Fruit fly (Drosophila melanogaster) whole organism, embryonic: ENCODE results near the gene CG14439.
A peak's percentile ranks its signal among the peaks of the same experiment; 100 is the strongest.

Source experiments
- CG10274 ChIP-seq: fragments of 200-800 bp; sonication (Bioruptor generic); optimal IDR thresholded peaks from 3 replicates; lab custom pipeline; 2017; ENCODE audit warnings: missing biosample characterization, mild to moderate bottlenecking, missing genetic modification characterization
- CG10366 ChIP-seq: fragments of 200-800 bp; sonication (Bioruptor generic); IDR thresholded peaks from 2 replicates; pipeline ENCODE4 v1.3.6; 2022; ENCODE audit warnings: missing biosample characterization, missing genetic modification characterization
- CG10979 ChIP-seq: fragments of 200-800 bp; sonication (Bioruptor generic); optimal IDR thresholded peaks from 2 replicates; lab custom pipeline; 2018; ENCODE audit warnings: missing biosample characterization, mild to moderate bottlenecking, missing genetic modification characterization, moderate library complexity
- CG1233 ChIP-seq: fragments of 200-800 bp; sonication (Bioruptor generic); optimal IDR thresholded peaks from 4 replicates; lab custom pipeline; 2018; ENCODE audit warnings: missing biosample characterization, mild to moderate bottlenecking, missing genetic modification characterization
- CG12391 ChIP-seq: fragments of 200-800 bp; sonication (Bioruptor generic); optimal IDR thresholded peaks from 3 replicates; lab custom pipeline; 2018; ENCODE audit warnings: missing biosample characterization, mild to moderate bottlenecking, missing genetic modification characterization, moderate library complexity
- CG14710 ChIP-seq: fragments of 200-800 bp; sonication (Bioruptor generic); optimal IDR thresholded peaks from 3 replicates; lab custom pipeline; 2019; ENCODE audit warnings: missing biosample characterization, mild to moderate bottlenecking, missing genetic modification characterization, moderate library complexity
- CG1602 ChIP-seq: fragments of 200-800 bp; sonication (Bioruptor generic); optimal IDR thresholded peaks from 3 replicates; lab custom pipeline; 2016; ENCODE audit warnings: missing biosample characterization, missing genetic modification characterization
- CG1603 ChIP-seq: fragments of 200-800 bp; sonication (Bioruptor generic); optimal IDR thresholded peaks from 2 replicates; lab custom pipeline; 2019; ENCODE audit warnings: missing biosample characterization, mild to moderate bottlenecking, missing genetic modification characterization, moderate library complexity
- CG17186 ChIP-seq: fragments of 200-800 bp; sonication (Bioruptor generic); optimal IDR thresholded peaks from 3 replicates; lab custom pipeline; 2017; ENCODE audit warnings: missing biosample characterization, missing genetic modification reagents, missing genetic modification characterization
- CG17829 ChIP-seq: fragments of 200-800 bp; optimal IDR thresholded peaks from 2 replicates; lab custom pipeline; 2019; ENCODE audit warnings: missing biosample characterization, mild to moderate bottlenecking, missing genetic modification characterization, moderate library complexity
- CG18262 ChIP-seq: fragments of 200-800 bp; optimal IDR thresholded peaks from 3 replicates; lab custom pipeline; 2019; ENCODE audit warnings: missing biosample characterization, mild to moderate bottlenecking, missing genetic modification characterization, moderate library complexity
- CG2116 ChIP-seq: fragments of 200-800 bp; sonication (Bioruptor generic); optimal IDR thresholded peaks from 3 replicates; lab custom pipeline; 2018; ENCODE audit warnings: missing biosample characterization, mild to moderate bottlenecking, missing genetic modification characterization
- CG2712 ChIP-seq: fragments of 200-800 bp; optimal IDR thresholded peaks from 3 replicates; lab custom pipeline; 2019; ENCODE audit warnings: missing biosample characterization, mild to moderate bottlenecking, missing genetic modification characterization, moderate library complexity
- CG30403 ChIP-seq: fragments of 200-800 bp; sonication (Bioruptor generic); optimal IDR thresholded peaks from 3 replicates; lab custom pipeline; 2016; ENCODE audit warnings: missing biosample characterization, missing genetic modification characterization
- CG33557 ChIP-seq: fragments of 200-800 bp; sonication (Bioruptor generic); optimal IDR thresholded peaks from 2 replicates; lab custom pipeline; 2019; ENCODE audit warnings: missing biosample characterization, mild to moderate bottlenecking, missing genetic modification characterization, moderate library complexity
- CG4404 ChIP-seq: fragments of 200-800 bp; sonication (Bioruptor generic); IDR thresholded peaks from 2 replicates; pipeline ENCODE4 v1.3.6; 2022; ENCODE audit warnings: missing biosample characterization, missing genetic modification characterization
- CG5180 ChIP-seq: fragments of 200-800 bp; sonication (Bioruptor generic); optimal IDR thresholded peaks from 3 replicates; lab custom pipeline; 2017; ENCODE audit warnings: missing biosample characterization, missing genetic modification characterization, mild to moderate bottlenecking, moderate library complexity, missing genetic modification reagents
- CG6813 ChIP-seq: fragments of 200-800 bp; sonication (Bioruptor generic); optimal IDR thresholded peaks from 2 replicates; lab custom pipeline; 2017; ENCODE audit warnings: missing biosample characterization, missing genetic modification characterization, mild to moderate bottlenecking, moderate library complexity, missing genetic modification reagents
- CG8924 ChIP-seq: fragments of 200-800 bp; optimal IDR thresholded peaks from 3 replicates; lab custom pipeline; 2019; ENCODE audit warnings: missing biosample characterization, mild to moderate bottlenecking, missing genetic modification characterization, moderate library complexity
- Hmx ChIP-seq: fragments of 200-800 bp; sonication (Bioruptor generic); optimal IDR thresholded peaks from 2 replicates; lab custom pipeline; 2016; ENCODE audit warnings: missing biosample characterization, missing genetic modification characterization
- Trl ChIP-seq, 3 experiments: fragments of >200 bp in 2 of 3; fragments of 200-800 bp in 1 of 3; sonication (Bioruptor generic) in 1 of 3; optimal IDR thresholded peaks; 2 replicates in 1 of 3; 3 replicates in 2 of 3; lab custom pipeline; 2016 to 2017; ENCODE audit warnings: missing biosample characterization in 1 of 3, missing genetic modification characterization in 1 of 3
- az2 ChIP-seq: fragments of 200-800 bp; sonication (Bioruptor generic); optimal IDR thresholded peaks from 3 replicates; lab custom pipeline; 2016; ENCODE audit warnings: missing biosample characterization, missing genetic modification characterization
- bab2 ChIP-seq: fragments of 200-800 bp; sonication (Bioruptor generic); optimal IDR thresholded peaks from 2 replicates; lab custom pipeline; 2016; ENCODE audit warnings: missing biosample characterization, missing genetic modification characterization
- bsh ChIP-seq, 2 experiments: fragments of 200-800 bp; sonication (Bioruptor generic); optimal IDR thresholded peaks; 2 replicates each; lab custom pipeline; 2017 to 2018; ENCODE audit warnings: mild to moderate bottlenecking in 2 of 2, missing biosample characterization in 2 of 2, missing genetic modification characterization in 2 of 2, moderate library complexity in 1 of 2
- chif ChIP-seq, 2 experiments: fragments of 200-800 bp; sonication (Bioruptor generic); optimal IDR thresholded peaks; 3 replicates each; lab custom pipeline; 2016; ENCODE audit warnings: missing biosample characterization in 2 of 2, missing genetic modification characterization in 2 of 2
- da ChIP-seq: fragments of 200-800 bp; sonication (Bioruptor generic); optimal IDR thresholded peaks from 2 replicates; lab custom pipeline; 2016; ENCODE audit warnings: missing biosample characterization, missing genetic modification characterization
- danr ChIP-seq: fragments of 200-800 bp; sonication (Bioruptor generic); IDR thresholded peaks from 2 replicates; pipeline ENCODE4 v1.3.6; 2022; ENCODE audit warnings: missing biosample characterization, missing genetic modification characterization
- dimm ChIP-seq: fragments of 200-800 bp; sonication (Bioruptor generic); IDR thresholded peaks from 2 replicates; pipeline ENCODE4 v1.3.6; 2022; ENCODE audit warnings: missing biosample characterization, missing genetic modification characterization
- dmrt11E ChIP-seq: fragments of 200-800 bp; sonication (Bioruptor generic); optimal IDR thresholded peaks from 3 replicates; lab custom pipeline; 2018; ENCODE audit warnings: missing biosample characterization, mild to moderate bottlenecking, missing genetic modification characterization, moderate library complexity
- fd96Cb ChIP-seq: fragments of 200-800 bp; sonication (Bioruptor generic); optimal IDR thresholded peaks from 2 replicates; lab custom pipeline; 2018; ENCODE audit warnings: missing biosample characterization, mild to moderate bottlenecking, missing genetic modification characterization, moderate library complexity
- gem ChIP-seq: fragments of 200-800 bp; sonication (Bioruptor generic); optimal IDR thresholded peaks from 2 replicates; lab custom pipeline; 2019; ENCODE audit warnings: missing biosample characterization, mild to moderate bottlenecking, missing genetic modification characterization, moderate library complexity
- jing ChIP-seq: fragments of 200-800 bp; sonication (Bioruptor generic); optimal IDR thresholded peaks from 2 replicates; lab custom pipeline; 2018; ENCODE audit warnings: missing biosample characterization, mild to moderate bottlenecking, missing genetic modification characterization
- lola ChIP-seq, 3 experiments: fragments of >200 bp in 2 of 3; fragments of 200-800 bp in 1 of 3; sonication (Bioruptor generic) in 1 of 3; optimal IDR thresholded peaks; 2 replicates each; lab custom pipeline; 2017 to 2019; ENCODE audit warnings: missing biosample characterization in 3 of 3, missing genetic modification characterization in 3 of 3, mild to moderate bottlenecking in 1 of 3, moderate library complexity in 1 of 3
- nmo ChIP-seq: fragments of 200-800 bp; sonication (Bioruptor generic); optimal IDR thresholded peaks from 2 replicates; lab custom pipeline; 2018; ENCODE audit warnings: missing biosample characterization, mild to moderate bottlenecking, missing genetic modification characterization, moderate library complexity
- nom ChIP-seq: fragments of 200-800 bp; sonication (Bioruptor generic); optimal IDR thresholded peaks from 2 replicates; lab custom pipeline; 2017; ENCODE audit warnings: missing biosample characterization, missing genetic modification characterization, mild to moderate bottlenecking, moderate library complexity, missing genetic modification reagents
- pan ChIP-seq, 4 experiments: fragments of >200 bp in 3 of 4; fragments of 200-800 bp in 1 of 4; sonication (Bioruptor generic) in 1 of 4; optimal IDR thresholded peaks in 3 of 4; IDR thresholded peaks in 1 of 4; 2 replicates each; pipeline versions ENCODE4 v1.3.6 to Lab custom; 2017 to 2022; ENCODE audit warnings: missing biosample characterization in 2 of 4, missing genetic modification characterization in 2 of 4, mixed read lengths in 1 of 4
- pfk ChIP-seq: fragments of 200-800 bp; sonication (Bioruptor generic); optimal IDR thresholded peaks from 2 replicates; lab custom pipeline; 2018; ENCODE audit warnings: missing biosample characterization, mild to moderate bottlenecking, missing genetic modification characterization, moderate library complexity
- sens ChIP-seq: fragments of 200-800 bp; sonication (Bioruptor generic); peaks from one replicate; lab custom pipeline; 2016; ENCODE audit warnings: missing biosample characterization, missing genetic modification characterization
- slp2 ChIP-seq: fragments of 200-800 bp; sonication (Bioruptor generic); optimal IDR thresholded peaks from 2 replicates; lab custom pipeline; 2016; ENCODE audit warnings: missing biosample characterization, missing genetic modification characterization
- so ChIP-seq: fragments of 200-800 bp; sonication (Bioruptor generic); IDR thresholded peaks from 3 replicates; pipeline ENCODE4 v1.3.6; 2022; ENCODE audit warnings: missing biosample characterization, missing genetic modification characterization
- tin ChIP-seq: fragments of 200-800 bp; sonication (Bioruptor generic); optimal IDR thresholded peaks from 3 replicates; lab custom pipeline; 2016; ENCODE audit warnings: missing biosample characterization, missing genetic modification characterization
- vvl ChIP-seq: fragments of 200-800 bp; sonication (Bioruptor generic); IDR thresholded peaks from 2 replicates; pipeline ENCODE4 v1.3.6; 2022; ENCODE audit warnings: missing biosample characterization, missing genetic modification characterization
- zen ChIP-seq: fragments of 200-800 bp; sonication (Bioruptor generic); optimal IDR thresholded peaks from 3 replicates; lab custom pipeline; 2018; ENCODE audit warnings: missing biosample characterization, mild to moderate bottlenecking, missing genetic modification characterization, moderate library complexity
- zf30C ChIP-seq: fragments of 200-800 bp; sonication (Bioruptor generic); optimal IDR thresholded peaks from 3 replicates; lab custom pipeline; 2018; ENCODE audit warnings: missing biosample characterization, mild to moderate bottlenecking, missing genetic modification characterization
- zfh2 ChIP-seq: fragments of 200-800 bp; sonication (Bioruptor generic); optimal IDR thresholded peaks from 2 replicates; lab custom pipeline; 2016; ENCODE audit warnings: missing biosample characterization, missing genetic modification characterization

Gene CG14439

dm6 chrX:6777394-6777793, 30.1 kb downstream of the CG14439 start (continued):
- TF ChIP-seq CG8924 (peak; percentile 4), CG12391 (tag; lab: Kevin White, UChicago) (peak; percentile 12), CG2712 (peak; percentile 46), sens (GFP tag; lab: Kevin White, UChicago) (peak; percentile 89), CG6813 (GFP tag; lab: Kevin White, UChicago) (no peak), CG18262 (tag; lab: Kevin White, UChicago) (peak; percentile 29), CG10979 (tag; lab: Kevin White, UChicago) (peak; percentile 31), CG33557 (peak; percentile 5), CG1603 (tag; lab: Kevin White, UChicago) (peak; percentile 48), CG2116 (no peak), chif (GFP tag; optimal IDR thresholded peaks at IDR 0.05; lab: Kevin White, UChicago) (peak in 1 of 2 experiments; percentile 35), CG14710 (tag; lab: Kevin White, UChicago) (peak; percentile 25), fd96Cb (tag; lab: Kevin White, UChicago) (peak; percentile 32), CG4404 (GFP tag; lab: Robert Waterston, UW) (peak; percentile 35; the same call in 1 of the 2 replicates), az2 (peak; percentile 6), jing (no peak), nmo (peak; percentile 4), zen (tag; lab: Kevin White, UChicago) (peak; percentile 24), lola (GFP tag; optimal IDR thresholded peaks at IDR 0.05; lab: Kevin White, UChicago) (peak in 1 of 3 experiments; percentile 42), bsh (GFP tag; optimal IDR thresholded peaks at IDR 0.05; lab: Kevin White, UChicago) (peak; percentile 30 to 70), CG17829 (peak; percentile 0), zf30C (GFP tag; lab: Kevin White, UChicago) (peak; percentile 78)

- TF ChIP-seq dmrt11E (peak; percentile 3), pan (optimal IDR thresholded peaks at IDR 0.05; lab: Kevin White, UChicago) (peak in 1 of 2 experiments; percentile 18), pan (GFP tag; optimal IDR thresholded peaks at IDR 0.05 in 1 of 2, IDR thresholded peaks at IDR 0.05 in 1 of 2) (no peak), bsh (GFP tag; optimal IDR thresholded peaks at IDR 0.05; lab: Kevin White, UChicago) (peak in 1 of 2 experiments; percentile 33), dimm (no peak)
Measured at dm6 chrX:6778068-6778467, 30.7 kb downstream of the CG14439 start.

DNA sequence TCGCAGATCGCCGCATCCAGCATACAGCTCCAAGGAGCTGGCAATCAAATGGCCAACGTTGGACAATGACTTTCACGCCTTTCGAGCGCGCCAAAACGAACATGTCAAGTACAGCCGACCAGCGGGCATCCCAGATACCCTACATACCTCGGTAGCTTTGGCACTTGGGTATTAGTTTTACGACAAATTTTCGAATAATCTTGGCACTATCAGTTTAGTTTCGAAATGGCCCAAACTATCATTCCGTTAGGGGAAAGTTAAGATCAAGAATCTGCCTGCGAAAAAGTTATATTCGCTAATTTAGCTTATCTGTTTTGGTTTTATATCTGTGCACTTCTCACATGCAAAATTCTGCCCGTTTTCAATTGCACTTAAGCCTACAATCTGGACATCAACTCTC, 31.4 kb downstream of the CG14439 start:
- no peak for TF ChIP-seq CG1602 (GFP tag; lab: Kevin White, UChicago)
- TF ChIP-seq CG10274 (GFP tag; lab: Kevin White, UChicago), result peak; percentile 63

dm6 chrX:6779609-6780139, 32.3 kb downstream of the CG14439 start, which contains the start of gene shf:
shf (minus strand) TSS chrX:6779659.
- TF ChIP-seq so (GFP tag; lab: Robert Waterston, UW), result peak; percentile 34; the same call in 1 of the 3 replicates
- TF ChIP-seq CG10366 (GFP tag; lab: Robert Waterston, UW), result no peak
- no peak for TF ChIP-seq zfh2 (GFP tag; lab: Kevin White, UChicago)
- TF ChIP-seq tin (GFP tag; lab: Kevin White, UChicago), result no peak
- TF ChIP-seq Hmx (GFP tag; lab: Kevin White, UChicago), result no peak
- peak; percentile 49 for TF ChIP-seq sens (GFP tag; lab: Kevin White, UChicago)
- no peak for TF ChIP-seq slp2
- 0 out of 2 replicates have a peak, but pooled peaks have one; percentile 20 for TF ChIP-seq vvl
- no peak for TF ChIP-seq da (GFP tag; lab: Kevin White, UChicago)
- TF ChIP-seq Trl (optimal IDR thresholded peaks at IDR 0.05; lab: Kevin White, UChicago), result peak; percentile 43 to 54
- no peak for TF ChIP-seq Trl (GFP tag; optimal IDR thresholded peaks at IDR 0.05; lab: Kevin White, UChicago)
- no peak for TF ChIP-seq CG17186 (GFP tag; lab: Kevin White, UChicago)
- TF ChIP-seq nom (GFP tag; lab: Kevin White, UChicago), result no peak
- no peak for TF ChIP-seq CG1233
- no peak for TF ChIP-seq bab2 (GFP tag; lab: Kevin White, UChicago)
- peak; percentile 25 for TF ChIP-seq CG30403 (GFP tag; lab: Kevin White, UChicago)
- peak; percentile 98 for TF ChIP-seq CG5180
- TF ChIP-seq danr (GFP tag; lab: Robert Waterston, UW), result no peak
- no peak for TF ChIP-seq pfk (GFP tag; lab: Kevin White, UChicago)
- no peak for TF ChIP-seq gem
- no peak for TF ChIP-seq dimm
